Fruit fly (Drosophila melanogaster) whole organism, embryonic: ENCODE data around the gene Vm32E.

Experiments used
- Bdp1 ChIP-seq: fragments of 200-800 bp; sonication (Bioruptor generic); optimal IDR thresholded peaks from 3 replicates; lab custom pipeline; 2016; ENCODE audit warnings: missing biosample characterization, missing genetic modification characterization
- CG12155 ChIP-seq: fragments of 200-800 bp; sonication (Bioruptor generic); optimal IDR thresholded peaks from 3 replicates; lab custom pipeline; 2016; ENCODE audit warnings: missing biosample characterization, missing genetic modification characterization
- CG12219 ChIP-seq: fragments of 200-800 bp; sonication (Bioruptor generic); optimal IDR thresholded peaks from 3 replicates; lab custom pipeline; 2018; ENCODE audit warnings: missing biosample characterization, mild to moderate bottlenecking, missing genetic modification characterization
- CG13624 ChIP-seq: fragments of 200-800 bp; sonication (Bioruptor generic); optimal IDR thresholded peaks from 2 replicates; lab custom pipeline; 2016; ENCODE audit warnings: missing biosample characterization, missing genetic modification characterization
- CG17385 ChIP-seq: fragments of 200-800 bp; sonication (Bioruptor generic); optimal IDR thresholded peaks from 3 replicates; lab custom pipeline; 2018; ENCODE audit warnings: missing biosample characterization, mild to moderate bottlenecking, missing genetic modification characterization
- CG17568 ChIP-seq: fragments of 200-800 bp; sonication (Bioruptor generic); optimal IDR thresholded peaks from 2 replicates; lab custom pipeline; 2018; ENCODE audit warnings: missing biosample characterization, mild to moderate bottlenecking, missing genetic modification characterization, moderate library complexity
- CG2120 ChIP-seq: fragments of 200-800 bp; sonication (Bioruptor generic); optimal IDR thresholded peaks from 3 replicates; lab custom pipeline; 2016; ENCODE audit warnings: missing biosample characterization, missing genetic modification characterization
- CG2678 ChIP-seq: fragments of 200-800 bp; sonication (Bioruptor generic); optimal IDR thresholded peaks from 3 replicates; lab custom pipeline; 2019; ENCODE audit warnings: missing biosample characterization, mild to moderate bottlenecking, missing genetic modification characterization, moderate library complexity
- CG4424 ChIP-seq: fragments of 200-800 bp; sonication (Bioruptor generic); optimal IDR thresholded peaks from 3 replicates; lab custom pipeline; 2016; ENCODE audit warnings: missing biosample characterization, missing genetic modification characterization
- CG6254 ChIP-seq: fragments of 200-800 bp; sonication (Bioruptor generic); optimal IDR thresholded peaks from 3 replicates; lab custom pipeline; 2017; ENCODE audit warnings: mild to moderate bottlenecking, missing biosample characterization, missing genetic modification reagents, missing genetic modification characterization
- CG7372 ChIP-seq: fragments of 200-800 bp; sonication (Bioruptor generic); IDR thresholded peaks from 2 replicates; pipeline ENCODE4 v1.3.6; 2022; ENCODE audit warnings: missing biosample characterization, missing genetic modification characterization
- CG7963 ChIP-seq: fragments of 200-800 bp; sonication (Bioruptor generic); IDR thresholded peaks from 3 replicates; pipeline ENCODE4 v1.3.6; 2022; ENCODE audit warnings: missing biosample characterization, missing genetic modification characterization; ENCODE audit not compliant: partially characterized antibody
- CG8478 ChIP-seq: fragments of >200 bp; optimal IDR thresholded peaks from 2 replicates; lab custom pipeline; 2018
- CG9932 ChIP-seq: fragments of 200-800 bp; sonication (Bioruptor generic); IDR thresholded peaks from 2 replicates; pipeline ENCODE4 v1.3.6; 2022; ENCODE audit warnings: missing biosample characterization, missing genetic modification characterization
- Fer1 ChIP-seq: fragments of 200-800 bp; sonication (Bioruptor generic); optimal IDR thresholded peaks from 2 replicates; lab custom pipeline; 2017; ENCODE audit warnings: missing biosample characterization, mild to moderate bottlenecking, missing genetic modification characterization
- Fer2 ChIP-seq: fragments of 200-800 bp; sonication (Bioruptor generic); optimal IDR thresholded peaks from 2 replicates; lab custom pipeline; 2018; ENCODE audit warnings: missing biosample characterization, mild to moderate bottlenecking, missing genetic modification characterization, moderate library complexity
- Fer3 ChIP-seq: fragments of 200-800 bp; sonication (Bioruptor generic); optimal IDR thresholded peaks from 2 replicates; lab custom pipeline; 2018; ENCODE audit warnings: missing biosample characterization, mild to moderate bottlenecking, missing genetic modification characterization, moderate library complexity
- HLH54F ChIP-seq: fragments of 200-800 bp; sonication (Bioruptor generic); optimal IDR thresholded peaks from 3 replicates; lab custom pipeline; 2016; ENCODE audit warnings: missing biosample characterization, missing genetic modification characterization
- Hand ChIP-seq: fragments of 200-800 bp; sonication (Bioruptor generic); optimal IDR thresholded peaks from 2 replicates; lab custom pipeline; 2017; ENCODE audit warnings: mild to moderate bottlenecking, missing biosample characterization, missing genetic modification reagents, missing genetic modification characterization
- Jarid2 ChIP-seq: fragments of 200-800 bp; sonication (Bioruptor generic); optimal IDR thresholded peaks from 3 replicates; lab custom pipeline; 2017; ENCODE audit warnings: mild to moderate bottlenecking, missing biosample characterization, missing genetic modification reagents, missing genetic modification characterization
- PHDP ChIP-seq: fragments of 200-800 bp; sonication (Bioruptor generic); optimal IDR thresholded peaks from 3 replicates; lab custom pipeline; 2018; ENCODE audit warnings: missing biosample characterization, mild to moderate bottlenecking, missing genetic modification characterization, moderate library complexity
- Poxn ChIP-seq: fragments of 200-800 bp; sonication (Bioruptor generic); IDR thresholded peaks from 2 replicates; pipeline ENCODE4 v1.3.6; 2022; ENCODE audit warnings: missing biosample characterization, missing genetic modification characterization
- Ravus ChIP-seq: fragments of 200-800 bp; sonication (Bioruptor generic); IDR thresholded peaks from 2 replicates; pipeline ENCODE4 v1.3.6; 2022; ENCODE audit warnings: missing biosample characterization, missing genetic modification characterization
- Sox102F ChIP-seq: fragments of 200-800 bp; sonication (Bioruptor generic); optimal IDR thresholded peaks from 2 replicates; lab custom pipeline; 2018; ENCODE audit warnings: missing biosample characterization, mild to moderate bottlenecking, missing genetic modification characterization, moderate library complexity
- Stat92E ChIP-seq, 3 experiments: fragments of >200 bp in 2 of 3; fragments of 200-800 bp in 1 of 3; sonication (Bioruptor generic) in 1 of 3; optimal IDR thresholded peaks; 2 replicates each; lab custom pipeline; 2017 to 2019; ENCODE audit warnings: missing biosample characterization in 3 of 3, missing genetic modification characterization in 3 of 3, mild to moderate bottlenecking in 1 of 3, moderate library complexity in 1 of 3
- Vsx1 ChIP-seq: fragments of 200-800 bp; sonication (Bioruptor generic); optimal IDR thresholded peaks from 2 replicates; lab custom pipeline; 2017; ENCODE audit warnings: missing biosample characterization, mild to moderate bottlenecking, missing genetic modification characterization, missing genetic modification reagents
- ab ChIP-seq: fragments of 200-800 bp; sonication (Bioruptor generic); optimal IDR thresholded peaks from 2 replicates; lab custom pipeline; 2016; ENCODE audit warnings: missing biosample characterization, missing genetic modification characterization
- al ChIP-seq: fragments of 200-800 bp; sonication (Bioruptor generic); IDR thresholded peaks from 2 replicates; pipeline ENCODE4 v1.3.6; 2022; ENCODE audit warnings: missing biosample characterization, missing genetic modification characterization
- chm ChIP-seq: fragments of 200-800 bp; sonication (Bioruptor generic); IDR thresholded peaks from 2 replicates; pipeline ENCODE4 v1.3.6; 2022; ENCODE audit warnings: missing biosample characterization, missing genetic modification characterization
- chn ChIP-seq: fragments of 200-800 bp; sonication (Bioruptor generic); optimal IDR thresholded peaks from 2 replicates; lab custom pipeline; 2016; ENCODE audit warnings: missing biosample characterization, missing genetic modification characterization
- crc ChIP-seq: fragments of 200-800 bp; sonication (Bioruptor generic); optimal IDR thresholded peaks from 2 replicates; lab custom pipeline; 2016; ENCODE audit warnings: missing biosample characterization, missing genetic modification characterization
- dati ChIP-seq: fragments of 200-800 bp; sonication (Bioruptor generic); IDR thresholded peaks from 2 replicates; pipeline ENCODE4 v1.3.6; 2022; ENCODE audit warnings: missing biosample characterization, missing genetic modification characterization
- knrl ChIP-seq: fragments of 200-800 bp; sonication (Bioruptor generic); IDR thresholded peaks from 3 replicates; pipeline ENCODE4 v1.3.6; 2022; ENCODE audit warnings: missing biosample characterization, missing genetic modification characterization; ENCODE audit not compliant: partially characterized antibody
- lilli ChIP-seq: fragments of 200-800 bp; sonication (Bioruptor generic); optimal IDR thresholded peaks from 3 replicates; lab custom pipeline; 2016; ENCODE audit warnings: missing biosample characterization, missing genetic modification characterization
- nmo ChIP-seq: fragments of 200-800 bp; sonication (Bioruptor generic); optimal IDR thresholded peaks from 2 replicates; lab custom pipeline; 2018; ENCODE audit warnings: missing biosample characterization, mild to moderate bottlenecking, missing genetic modification characterization, moderate library complexity
- onecut ChIP-seq: fragments of 200-800 bp; sonication (Bioruptor generic); IDR thresholded peaks from 2 replicates; pipeline ENCODE4 v1.3.6; 2022; ENCODE audit warnings: missing biosample characterization, missing genetic modification characterization
- pita ChIP-seq: fragments of 200-800 bp; sonication (Bioruptor generic); optimal IDR thresholded peaks from 2 replicates; lab custom pipeline; 2017; ENCODE audit warnings: missing biosample characterization, mild to moderate bottlenecking, missing genetic modification characterization
- ro ChIP-seq: fragments of 200-800 bp; sonication (Bioruptor generic); IDR thresholded peaks from 2 replicates; pipeline ENCODE4 v1.3.6; 2022; ENCODE audit warnings: missing biosample characterization, missing genetic modification characterization
- salm ChIP-seq: fragments of 200-800 bp; sonication (Bioruptor generic); optimal IDR thresholded peaks from 2 replicates; lab custom pipeline; 2018; ENCODE audit warnings: missing biosample characterization, mild to moderate bottlenecking, missing genetic modification characterization
- sc ChIP-seq, 3 experiments: fragments of >200 bp in 2 of 3; fragments of 200-800 bp in 1 of 3; sonication (Bioruptor generic) in 1 of 3; optimal IDR thresholded peaks; 2 replicates in 2 of 3; 3 replicates in 1 of 3; lab custom pipeline; 2017; ENCODE audit warnings: mild to moderate bottlenecking in 1 of 3, missing biosample characterization in 1 of 3, missing genetic modification characterization in 1 of 3, missing genetic modification reagents in 1 of 3
- sd ChIP-seq: fragments of 200-800 bp; sonication (Bioruptor generic); optimal IDR thresholded peaks from 3 replicates; lab custom pipeline; 2018; ENCODE audit warnings: missing biosample characterization, mild to moderate bottlenecking, missing genetic modification characterization, moderate library complexity
- seq ChIP-seq: fragments of 200-800 bp; sonication (Bioruptor generic); IDR thresholded peaks from 2 replicates; pipeline ENCODE4 v1.3.6; 2022; ENCODE audit warnings: missing biosample characterization, missing genetic modification characterization
- sim ChIP-seq: fragments of 200-800 bp; sonication (Bioruptor generic); IDR thresholded peaks from 2 replicates; pipeline ENCODE4 v1.3.6; 2022; ENCODE audit warnings: missing biosample characterization, missing genetic modification characterization
- sima ChIP-seq: fragments of 200-800 bp; sonication (Bioruptor generic); optimal IDR thresholded peaks from 2 replicates; lab custom pipeline; 2016; ENCODE audit warnings: missing biosample characterization, missing genetic modification characterization
- sr ChIP-seq: fragments of 200-800 bp; sonication (Bioruptor generic); IDR thresholded peaks from 3 replicates; pipeline ENCODE4 v1.3.6; 2022; ENCODE audit warnings: missing biosample characterization, missing genetic modification characterization
- tap ChIP-seq: fragments of 200-800 bp; optimal IDR thresholded peaks from 3 replicates; lab custom pipeline; 2019; ENCODE audit warnings: missing biosample characterization, mild to moderate bottlenecking, missing genetic modification characterization, moderate library complexity
- trh ChIP-seq: fragments of 200-800 bp; sonication (Bioruptor generic); optimal IDR thresholded peaks from 2 replicates; lab custom pipeline; 2016; ENCODE audit warnings: missing biosample characterization, missing genetic modification characterization
- twi ChIP-seq: fragments of 200-800 bp; optimal IDR thresholded peaks from 2 replicates; lab custom pipeline; 2019; ENCODE audit warnings: missing biosample characterization, mild to moderate bottlenecking, missing genetic modification characterization, moderate library complexity
- wdn ChIP-seq: fragments of 200-800 bp; sonication (Bioruptor generic); IDR thresholded peaks from 2 replicates; pipeline ENCODE4 v1.3.6; 2022; ENCODE audit warnings: missing biosample characterization, missing genetic modification characterization
- zen ChIP-seq: fragments of 200-800 bp; sonication (Bioruptor generic); optimal IDR thresholded peaks from 3 replicates; lab custom pipeline; 2018; ENCODE audit warnings: missing biosample characterization, mild to moderate bottlenecking, missing genetic modification characterization, moderate library complexity

Vm32E gene

DNA sequence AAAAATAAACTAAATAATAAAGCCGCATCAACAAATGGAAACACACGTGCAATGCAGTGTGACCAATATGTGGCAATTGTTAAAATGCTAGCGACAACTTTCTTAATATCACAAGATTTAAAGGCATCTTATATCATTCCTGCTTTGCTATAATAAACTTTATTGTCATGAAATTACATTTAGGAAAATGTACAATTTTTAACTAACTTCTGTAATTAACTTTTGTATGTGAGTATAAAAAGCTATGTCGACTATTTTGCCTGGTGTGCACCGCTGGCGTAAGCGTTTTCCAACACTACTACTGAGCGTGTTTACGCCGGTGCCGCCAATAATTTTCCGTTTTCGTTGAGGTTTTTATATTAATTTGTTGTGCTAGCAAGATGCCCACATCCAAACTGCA, 48.0 kb downstream of the Vm32E start, which contains the start of the genes Csl4 and Nup160 (continued):
- TF ChIP-seq CG4424 (peak; percentile 77), twi (no peak), seq (GFP tag; lab: Robert Waterston, UW) (peak; percentile 61; the same call in 1 of the 2 replicates), ab (GFP tag; lab: Kevin White, UChicago) (no peak), CG7372 (GFP tag; lab: Robert Waterston, UW) (peak; percentile 65), wdn (GFP tag; lab: Robert Waterston, UW) (peak; percentile 56; the same call in 1 of the 2 replicates), salm (tag; lab: Kevin White, UChicago) (no peak), Stat92E (GFP tag; optimal IDR thresholded peaks at IDR 0.05; lab: Kevin White, UChicago) (peak in 1 of 3 experiments; percentile 43), Vsx1 (no peak), sc (optimal IDR thresholded peaks at IDR 0.05; lab: Kevin White, UChicago) (no peak), sc (GFP tag; optimal IDR thresholded peaks at IDR 0.05; lab: Kevin White, UChicago) (peak; percentile 49), CG12155 (GFP tag; lab: Kevin White, UChicago) (peak; percentile 75), CG12219 (GFP tag; lab: Kevin White, UChicago) (no peak), sd (tag; lab: Kevin White, UChicago) (no peak), nmo (GFP tag; lab: Kevin White, UChicago) (peak; percentile 77), trh (GFP tag; lab: Kevin White, UChicago) (peak; percentile 28), CG2120 (GFP tag; lab: Kevin White, UChicago) (peak; percentile 93), Fer3 (tag; lab: Kevin White, UChicago) (peak; percentile 69), tap (tag; lab: Kevin White, UChicago) (no peak), Fer1 (GFP tag; lab: Kevin White, UChicago) (peak; percentile 76), Bdp1 (peak; percentile 74), CG7963 (GFP tag; lab: Robert Waterston, UW) (no peak), knrl (peak; percentile 15; the same call in 1 of the 3 replicates), al (GFP tag; lab: Robert Waterston, UW) (peak; percentile 69), onecut (no peak), CG8478 (lab: Kevin White, UChicago) (no peak), Poxn (GFP tag; lab: Robert Waterston, UW) (no peak; the same call in 1 of the 2 replicates), crc (GFP tag; lab: Kevin White, UChicago) (peak; percentile 57), CG17385 (GFP tag; lab: Kevin White, UChicago) (peak; percentile 75), Jarid2 (GFP tag; lab: Kevin White, UChicago) (no peak), sima (GFP tag; lab: Kevin White, UChicago) (no peak), CG2678 (no peak), sim (GFP tag; lab: Robert Waterston, UW) (peak; percentile 9; the same call in 1 of the 2 replicates), CG6254 (peak; percentile 39), Hand (GFP tag; lab: Kevin White, UChicago) (no peak), PHDP (tag; lab: Kevin White, UChicago) (peak; percentile 75), lilli (GFP tag; lab: Kevin White, UChicago) (peak; percentile 92), pita (no peak), HLH54F (GFP tag; lab: Kevin White, UChicago) (peak; percentile 90), dati (no peak), CG9932 (GFP tag; lab: Robert Waterston, UW) (peak; percentile 83), zen (tag; lab: Kevin White, UChicago) (peak; percentile 68), Fer2 (tag; lab: Kevin White, UChicago) (peak; percentile 57), ro (GFP tag; lab: Robert Waterston, UW) (no peak), Sox102F (GFP tag; lab: Kevin White, UChicago) (no peak), sr (GFP tag; lab: Robert Waterston, UW) (no peak), Ravus (GFP tag; lab: Robert Waterston, UW) (peak; percentile 16), chm (0 out of 2 replicates have a peak, but pooled peaks have one; percentile 25), chn (GFP tag; lab: Kevin White, UChicago) (peak; percentile 85), CG17568 (GFP tag; lab: Kevin White, UChicago) (no peak), CG13624 (peak; percentile 92)
